Worm (Caenorhabditis elegans): ENCODE data around the gene tgn-38.

The tgn-38 gene

ce11 chrIV:12046524-12047203 lies 17.7 kb upstream of the tgn-38 start, which contains the start of gene T12G3.2:
TSS of gene T12G3.2 (minus strand) at chrIV:12046967.
- TF ChIP-seq saeg-2 (GFP tag; IDR thresholded peaks at IDR 0.05): 0 out of 2 replicates have a peak, but pooled peaks have one; percentile 42
- peak; percentile 89 for TF ChIP-seq nhr-28 (tag; optimal IDR thresholded peaks at IDR 0.05)
- TF ChIP-seq mes-2 (tag; optimal IDR thresholded peaks at IDR 0.05; ENCODE audit: poor library complexity, severe bottlenecking): peak; percentile 48
- 0 out of 2 replicates have a peak, but pooled peaks have one; percentile 21 for TF ChIP-seq T26A8.4 (GFP tag; IDR thresholded peaks at IDR 0.05)
- no peak for TF ChIP-seq ceh-62 (tag; optimal IDR thresholded peaks at IDR 0.05)
- TF ChIP-seq aha-1 (tag): peak; percentile 76
- TF ChIP-seq F44E2.7 (GFP tag; IDR thresholded peaks at IDR 0.05): no peak
- TF ChIP-seq mxl-3 (GFP tag; optimal IDR thresholded peaks at IDR 0.05): peak; percentile 71
- peak; percentile 64 for TF ChIP-seq nhr-77 (tag; optimal IDR thresholded peaks at IDR 0.05)
- TF ChIP-seq dve-1 (tag; optimal IDR thresholded peaks at IDR 0.05; ENCODE audit: insufficient read depth): peak; percentile 4
- TF ChIP-seq gei-8 (GFP tag; optimal IDR thresholded peaks at IDR 0.05): no peak
- TF ChIP-seq ztf-11 (tag; optimal IDR thresholded peaks at IDR 0.05): no peak
- peak in 1 of 2 experiments; percentile 35 for TF ChIP-seq lsy-2 (tag; optimal IDR thresholded peaks at IDR 0.05)
- no peak for TF ChIP-seq fos-1 (tag; optimal IDR thresholded peaks at IDR 0.05)
- no peak for TF ChIP-seq daf-16 (GFP tag; optimal IDR thresholded peaks at IDR 0.05)
- peak; percentile 92 for TF ChIP-seq daf-16 (tag; optimal IDR thresholded peaks at IDR 0.05)
- TF ChIP-seq mep-1 (tag; optimal IDR thresholded peaks at IDR 0.05): peak; percentile 29
- TF ChIP-seq nhr-41 (GFP tag; IDR thresholded peaks at IDR 0.05): peak; percentile 27; the same call in 1 of the 2 replicates
- peak; percentile 63; the same call in 1 of the 2 replicates for TF ChIP-seq dmd-6 (GFP tag; IDR thresholded peaks at IDR 0.05)
- TF ChIP-seq pha-4 (GFP tag; IDR thresholded peaks at IDR 0.05): no peak
- no peak for TF ChIP-seq pha-4 (tag; optimal IDR thresholded peaks at IDR 0.05)
- TF ChIP-seq mdl-1 (tag; optimal IDR thresholded peaks at IDR 0.05): no peak
- TF ChIP-seq lin-29 (GFP tag; IDR thresholded peaks at IDR 0.05): no peak
- no peak for TF ChIP-seq dmd-9 (GFP tag; IDR thresholded peaks at IDR 0.05)
- TF ChIP-seq pqm-1 (tag; optimal IDR thresholded peaks at IDR 0.05): peak; percentile 91
- TF ChIP-seq nhr-10 (tag; optimal IDR thresholded peaks at IDR 0.05): no peak
- peak in 1 of 2 experiments; percentile 3 for TF ChIP-seq hif-1 (tag; optimal IDR thresholded peaks at IDR 0.05)
- TF ChIP-seq nhr-48 (tag; optimal IDR thresholded peaks at IDR 0.05): peak; percentile 42
- no peak for TF ChIP-seq fkh-10 (GFP tag; optimal IDR thresholded peaks at IDR 0.05)
- no peak for TF ChIP-seq snpc-4 (tag; optimal IDR thresholded peaks at IDR 0.05)
- no peak for TF ChIP-seq Y75B8A.6 (GFP tag; IDR thresholded peaks at IDR 0.05)
- TF ChIP-seq hlh-30 (tag; optimal IDR thresholded peaks at IDR 0.05; ENCODE audit: insufficient read depth): peak; percentile 63
- TF ChIP-seq nhr-6 (tag; optimal IDR thresholded peaks at IDR 0.05): peak; percentile 21
- peak; percentile 91 for TF ChIP-seq hlh-11 (tag; optimal IDR thresholded peaks at IDR 0.05)
- no peak for TF ChIP-seq ces-1 (GFP tag; optimal IDR thresholded peaks at IDR 0.05)
- no peak for TF ChIP-seq unc-62 (GFP tag; optimal IDR thresholded peaks at IDR 0.05 in 1 of 2)
- TF ChIP-seq unc-62 (tag; optimal IDR thresholded peaks at IDR 0.05): no peak
- TF ChIP-seq zip-11 (GFP tag; IDR thresholded peaks at IDR 0.05): no peak
- TF ChIP-seq php-3 (GFP tag; IDR thresholded peaks at IDR 0.05): no peak
- TF ChIP-seq dpl-1 (GFP tag; optimal IDR thresholded peaks at IDR 0.05): no peak
